Fruit fly (Drosophila melanogaster): ENCODE data around the gene spdi.

Gene spdi

dm6 chrX:621132-621555 lies 1.1 kb upstream of the spdi start, which contains the start of the genes CG13365 and Vsp37A (continued):
- TF ChIP-seq grau (tag; optimal IDR thresholded peaks at IDR 0.05): peak; percentile 48
- TF ChIP-seq jigr1 (GFP tag; IDR thresholded peaks at IDR 0.05): 0 out of 3 replicates have a peak, but pooled peaks have one; percentile 16
- peak; percentile 3 for TF ChIP-seq caup (GFP tag; optimal IDR thresholded peaks at IDR 0.05; ENCODE audit: severe bottlenecking)
- TF ChIP-seq Ada2b (GFP tag; IDR thresholded peaks at IDR 0.05): no peak
- TF ChIP-seq nerfin-2 (GFP tag; IDR thresholded peaks at IDR 0.05; ENCODE audit: partially characterized antibody): no peak
- peak; percentile 86 for TF ChIP-seq CG17829 (tag; optimal IDR thresholded peaks at IDR 0.05)
- TF ChIP-seq Elba2 (GFP tag; optimal IDR thresholded peaks at IDR 0.05): no peak
- TF ChIP-seq Sox100B (GFP tag; optimal IDR thresholded peaks at IDR 0.05): peak; percentile 39
- TF ChIP-seq sima (GFP tag; optimal IDR thresholded peaks at IDR 0.05): no peak
- no peak for TF ChIP-seq CG10321 (GFP tag; IDR thresholded peaks at IDR 0.05)
- no peak for TF ChIP-seq CG3838 (GFP tag; optimal IDR thresholded peaks at IDR 0.05)
- TF ChIP-seq CG13894 (tag; optimal IDR thresholded peaks at IDR 0.05): peak; percentile 40
- TF ChIP-seq CG6683 (GFP tag; optimal IDR thresholded peaks at IDR 0.05): no peak
- TF ChIP-seq CG17186 (GFP tag; optimal IDR thresholded peaks at IDR 0.05): peak; percentile 57
- 0 out of 2 replicates have a peak, but pooled peaks have one; percentile 13 for TF ChIP-seq sisA (GFP tag; IDR thresholded peaks at IDR 0.05)
- TF ChIP-seq CG11085 (GFP tag; IDR thresholded peaks at IDR 0.05): peak; percentile 60; the same call in 1 of the 2 replicates
- TF ChIP-seq eve (GFP tag; optimal IDR thresholded peaks at IDR 0.05): no peak
- TF ChIP-seq Hand (GFP tag; optimal IDR thresholded peaks at IDR 0.05): no peak
- peak; percentile 3 for TF ChIP-seq emc (GFP tag; optimal IDR thresholded peaks at IDR 0.05)
- no peak for TF ChIP-seq seq (GFP tag; IDR thresholded peaks at IDR 0.05)
- TF ChIP-seq Blimp-1 (GFP tag; optimal IDR thresholded peaks at IDR 0.05): peak; percentile 30
- TF ChIP-seq CG18262 (tag; optimal IDR thresholded peaks at IDR 0.05): peak; percentile 32
- no peak for TF ChIP-seq CG16779 (GFP tag; IDR thresholded peaks at IDR 0.05)
- peak; percentile 64 for TF ChIP-seq CHES-1-like (GFP tag; optimal IDR thresholded peaks at IDR 0.05)
- TF ChIP-seq CG13775 (GFP tag; optimal IDR thresholded peaks at IDR 0.05): peak; percentile 51
- TF ChIP-seq Oli (tag; optimal IDR thresholded peaks at IDR 0.05): no peak
- no peak for TF ChIP-seq Drgx (GFP tag; IDR thresholded peaks at IDR 0.05)
- TF ChIP-seq amos (GFP tag; IDR thresholded peaks at IDR 0.05; ENCODE audit: partially characterized antibody): no peak
- TF ChIP-seq sens (GFP tag): peak; percentile 90
- TF ChIP-seq CG17912 (GFP tag; optimal IDR thresholded peaks at IDR 0.05): no peak
- TF ChIP-seq Bteb2 (GFP tag; optimal IDR thresholded peaks at IDR 0.05): no peak
- no peak for TF ChIP-seq CG7357 (GFP tag; IDR thresholded peaks at IDR 0.05)
- TF ChIP-seq B-H1 (GFP tag; IDR thresholded peaks at IDR 0.05): no peak
- peak; percentile 72 for TF ChIP-seq sug (tag; optimal IDR thresholded peaks at IDR 0.05)
- TF ChIP-seq knrl (GFP tag; IDR thresholded peaks at IDR 0.05; ENCODE audit: partially characterized antibody): peak; percentile 20; the same call in 1 of the 3 replicates
- no peak for TF ChIP-seq gt (GFP tag; IDR thresholded peaks at IDR 0.05)
- TF ChIP-seq CG4730 (GFP tag; IDR thresholded peaks at IDR 0.05): peak; percentile 35; the same call in 1 of the 2 replicates
- no peak for TF ChIP-seq onecut (GFP tag; IDR thresholded peaks at IDR 0.05)
- TF ChIP-seq ranshi (GFP tag; IDR thresholded peaks at IDR 0.05): no peak
- TF ChIP-seq CG11695 (GFP tag; IDR thresholded peaks at IDR 0.05): 0 out of 3 replicates have a peak, but pooled peaks have one; percentile 41
- TF ChIP-seq CG17361 (GFP tag; IDR thresholded peaks at IDR 0.05): peak; percentile 71
- TF ChIP-seq Lim3 (GFP tag; IDR thresholded peaks at IDR 0.05): no peak
- peak; percentile 40; the same call in 1 of the 2 replicates for TF ChIP-seq al (GFP tag; IDR thresholded peaks at IDR 0.05)
- peak; percentile 36 for TF ChIP-seq tin (GFP tag; optimal IDR thresholded peaks at IDR 0.05)
- peak; percentile 66 for TF ChIP-seq YL-1 (GFP tag; optimal IDR thresholded peaks at IDR 0.05)
- peak; percentile 52 for TF ChIP-seq slbo (GFP tag; IDR thresholded peaks at IDR 0.05)
- TF ChIP-seq CG1233 (GFP tag; optimal IDR thresholded peaks at IDR 0.05): peak; percentile 50
- TF ChIP-seq dmrt11E (tag; optimal IDR thresholded peaks at IDR 0.05): peak; percentile 36
- peak; percentile 24 for TF ChIP-seq disco-r (GFP tag; optimal IDR thresholded peaks at IDR 0.05)
- TF ChIP-seq CG7786 (GFP tag; optimal IDR thresholded peaks at IDR 0.05): peak; percentile 52
- TF ChIP-seq ERR (GFP tag; optimal IDR thresholded peaks at IDR 0.05): no peak
- TF ChIP-seq CG33213 (GFP tag; optimal IDR thresholded peaks at IDR 0.05): peak; percentile 28
